Worm (Caenorhabditis elegans): ENCODE data around the gene F26A1.9.

DNA sequence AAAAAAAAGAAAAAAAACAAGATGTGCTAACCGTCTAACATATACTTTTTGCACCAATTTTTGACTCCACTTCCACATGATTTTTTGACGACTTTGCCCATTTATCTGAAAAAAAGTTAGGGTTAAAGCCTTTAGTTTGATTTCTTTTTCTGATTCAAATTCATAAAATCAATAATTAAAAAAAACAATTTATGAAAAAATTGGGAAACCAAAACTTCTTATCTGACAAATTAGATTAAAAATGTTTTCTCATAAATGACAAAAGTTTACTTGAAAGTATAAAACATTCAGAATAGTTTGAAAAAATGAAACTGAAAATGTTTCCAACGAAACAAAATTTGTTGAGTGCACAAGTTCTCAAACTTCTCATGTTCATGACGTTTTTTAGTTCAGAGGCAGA is 9.5 kb downstream of the F26A1.9 start, which contains the start of gene F26A1.7:
- TF ChIP-seq hmbx-1 (tag; optimal IDR thresholded peaks at IDR 0.05) (no peak), ama-1 (optimal IDR thresholded peaks at IDR 0.05) (no peak), ceh-13 (GFP tag; optimal IDR thresholded peaks at IDR 0.05) (no peak), sea-1 (GFP tag; conservative IDR thresholded peaks at IDR 0.05) (no peak), ets-7 (tag; optimal IDR thresholded peaks at IDR 0.05) (no peak), B0310.2 (tag; optimal IDR thresholded peaks at IDR 0.05) (no peak)

Measured in whole organism, early embryonic.